Fruit fly (Drosophila melanogaster): ENCODE measurements around the gene CAH2.

Gene CAH2

DNA sequence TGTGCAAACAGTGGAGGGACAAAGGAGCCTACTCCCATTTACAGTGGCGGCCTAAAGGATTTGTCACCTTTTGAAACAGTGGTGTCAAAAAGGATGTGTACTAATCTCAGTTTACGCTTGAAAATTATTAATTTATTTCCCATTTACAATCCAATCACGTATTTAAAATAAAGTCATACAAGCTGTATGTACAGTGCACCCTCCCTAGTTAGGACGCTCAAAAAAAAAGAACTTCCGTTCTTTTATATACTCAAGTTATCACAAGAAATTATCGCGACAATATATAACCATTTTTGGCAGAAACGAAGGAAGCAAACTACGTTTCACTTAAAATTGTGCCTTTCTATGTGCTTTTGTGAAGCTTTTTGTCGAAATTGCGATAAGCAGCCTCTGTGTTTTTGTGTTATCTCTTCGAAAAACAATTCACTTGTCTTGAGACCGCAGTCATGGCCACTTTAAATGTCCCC, 38.1 kb upstream of the CAH2 start:
- TF ChIP-seq cic (GFP tag; optimal IDR thresholded peaks at IDR 0.05) = no peak
- TF ChIP-seq kay (GFP tag; ENCODE audit: borderline replicate concordance) = no peak
- no peak for TF ChIP-seq ovo (GFP tag; optimal IDR thresholded peaks at IDR 0.05)
- peak; percentile 12 for TF ChIP-seq Crg-1 (GFP tag; optimal IDR thresholded peaks at IDR 0.05)
- no peak for TF ChIP-seq toe (GFP tag; optimal IDR thresholded peaks at IDR 0.05)
- TF ChIP-seq Hr96 (GFP tag; optimal IDR thresholded peaks at IDR 0.05) = no peak
- no peak for TF ChIP-seq Mnt (GFP tag; optimal IDR thresholded peaks at IDR 0.05)
- TF ChIP-seq CG33017 (tag; optimal IDR thresholded peaks at IDR 0.05) = peak; percentile 33
- peak; percentile 49 for TF ChIP-seq CG7045 (GFP tag; optimal IDR thresholded peaks at IDR 0.05)
- peak; percentile 19 for TF ChIP-seq CG11617 (GFP tag; optimal IDR thresholded peaks at IDR 0.05)
- no peak for TF ChIP-seq tj (GFP tag; optimal IDR thresholded peaks at IDR 0.05)
- TF ChIP-seq CG7101 (tag; optimal IDR thresholded peaks at IDR 0.05) = peak; percentile 29
- peak; percentile 35 for TF ChIP-seq CG14711 (tag; optimal IDR thresholded peaks at IDR 0.05)
- peak; percentile 7 for TF ChIP-seq pad (GFP tag; optimal IDR thresholded peaks at IDR 0.05)
- no peak for TF ChIP-seq Clk (GFP tag; optimal IDR thresholded peaks at IDR 0.05)
- peak; percentile 26 for TF ChIP-seq CG1620 (GFP tag; optimal IDR thresholded peaks at IDR 0.05)

DNA sequence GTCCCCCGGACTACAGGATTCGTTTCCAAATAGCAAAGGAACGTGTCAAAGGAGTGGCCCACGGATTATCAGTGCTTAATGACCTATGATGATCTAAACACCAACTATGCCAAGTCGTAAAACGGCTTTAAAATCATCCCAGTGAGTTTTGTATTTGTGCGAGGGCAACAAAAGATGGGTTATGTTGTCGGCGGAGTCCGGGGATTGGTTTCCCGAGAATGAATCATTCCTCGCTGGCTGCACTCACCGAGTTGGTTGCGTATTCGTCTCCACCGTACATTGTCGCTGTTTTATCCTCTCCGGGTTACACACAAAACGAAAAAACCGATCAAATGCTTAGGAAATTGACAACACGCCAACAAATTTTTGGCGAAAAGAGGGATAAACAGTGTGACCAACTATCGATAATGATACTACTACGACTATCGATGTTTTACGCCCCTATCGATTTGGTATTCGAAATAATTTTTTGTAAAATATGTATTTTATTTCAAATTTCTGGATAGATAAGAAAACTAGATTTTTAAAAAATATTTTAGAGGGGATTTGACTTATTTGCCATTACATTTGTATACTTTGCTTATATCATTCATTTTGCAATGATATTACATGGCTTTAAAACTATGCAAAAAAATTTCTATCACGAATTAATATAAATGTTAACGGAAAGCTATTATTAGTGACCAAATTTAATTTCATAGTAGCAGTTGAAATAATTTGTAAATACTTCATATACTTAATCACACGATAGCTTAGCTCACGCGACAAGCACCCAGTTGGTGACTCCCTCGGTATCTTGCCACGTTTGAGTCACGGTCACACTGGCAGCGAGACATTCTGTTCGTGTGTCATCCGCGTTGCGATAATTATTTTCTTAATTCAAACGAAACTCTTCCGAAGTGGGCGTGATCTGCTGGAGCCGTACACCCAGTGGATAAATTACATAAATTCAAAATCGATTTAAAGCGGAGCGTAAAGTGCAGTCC, 31.4 kb upstream of the CAH2 start, which contains the start of the genes eIF3l and Nrx-IV:
eIF3l (minus strand) TSS at position 389 of the 986 bp plus-strand sequence.
Nrx-IV (plus strand) TSS at position 811 of the 986 bp plus-strand sequence.
- no peak for TF ChIP-seq Hr96 (GFP tag; optimal IDR thresholded peaks at IDR 0.05)
- no peak for TF ChIP-seq cnc (optimal IDR thresholded peaks at IDR 0.05)
- TF ChIP-seq Clk (GFP tag; optimal IDR thresholded peaks at IDR 0.05) = no peak
- no peak for TF ChIP-seq CG7045 (GFP tag; optimal IDR thresholded peaks at IDR 0.05)
- TF ChIP-seq toe (GFP tag; optimal IDR thresholded peaks at IDR 0.05) = no peak
- TF ChIP-seq CG7101 (tag; optimal IDR thresholded peaks at IDR 0.05) = no peak
- TF ChIP-seq bab1 (GFP tag; optimal IDR thresholded peaks at IDR 0.05) = no peak

DNA sequence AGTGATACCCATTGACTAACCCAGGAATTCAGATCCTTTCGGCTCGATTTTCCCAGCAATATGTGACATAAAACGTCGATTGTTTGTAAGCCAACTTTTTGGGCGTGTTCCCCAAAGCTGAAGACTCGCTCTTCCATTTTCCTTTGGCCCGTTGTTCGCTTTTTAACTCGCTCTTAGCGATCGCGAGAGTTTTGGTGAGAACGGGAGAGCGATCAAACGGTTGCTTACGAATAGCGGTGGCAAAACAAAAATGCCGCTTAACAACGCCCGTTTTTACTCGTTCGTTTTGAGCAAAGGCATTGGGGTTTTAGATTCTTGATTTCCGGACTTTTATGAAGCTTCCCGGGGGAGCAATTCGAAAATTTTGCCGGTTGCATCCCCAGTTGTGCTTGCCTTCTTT, 30.4 kb upstream of the CAH2 start:
- no peak for TF ChIP-seq CG7101 (tag; optimal IDR thresholded peaks at IDR 0.05)
- no peak for TF ChIP-seq pad (GFP tag; optimal IDR thresholded peaks at IDR 0.05)
- TF ChIP-seq Crg-1 (GFP tag; optimal IDR thresholded peaks at IDR 0.05) = no peak
- no peak for TF ChIP-seq bab1 (GFP tag; optimal IDR thresholded peaks at IDR 0.05)
- TF ChIP-seq CG7045 (GFP tag; optimal IDR thresholded peaks at IDR 0.05) = no peak
- no peak for TF ChIP-seq tj (GFP tag; optimal IDR thresholded peaks at IDR 0.05)
- peak; percentile 30 for TF ChIP-seq Mnt (GFP tag; optimal IDR thresholded peaks at IDR 0.05)
- TF ChIP-seq ovo (GFP tag; optimal IDR thresholded peaks at IDR 0.05) = peak; percentile 48
- no peak for TF ChIP-seq toe (GFP tag; optimal IDR thresholded peaks at IDR 0.05)
- no peak for TF ChIP-seq CG1620 (GFP tag; optimal IDR thresholded peaks at IDR 0.05)
- no peak for TF ChIP-seq cnc (optimal IDR thresholded peaks at IDR 0.05)
- TF ChIP-seq Hr96 (GFP tag; optimal IDR thresholded peaks at IDR 0.05) = no peak
- no peak for TF ChIP-seq CG5204 (GFP tag; optimal IDR thresholded peaks at IDR 0.05)

DNA sequence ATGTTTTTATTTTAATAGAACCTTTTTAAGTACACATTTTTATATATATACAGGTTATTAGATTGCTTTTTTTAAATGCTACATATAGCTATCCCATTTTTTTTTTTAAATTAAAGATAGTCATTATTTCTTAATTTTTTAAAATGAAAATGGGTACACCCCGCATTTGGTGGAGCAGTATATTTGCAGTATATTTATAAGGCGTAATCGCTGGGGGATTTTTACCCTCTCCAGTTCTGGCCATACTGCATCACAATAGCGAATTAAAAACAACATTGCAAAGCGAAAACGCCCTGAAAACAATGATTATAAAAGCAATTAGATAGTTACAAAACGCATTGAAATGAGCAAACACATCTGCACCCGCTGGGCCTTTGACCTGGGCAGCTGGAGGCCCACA, 28.4 kb upstream of the CAH2 start, which contains the start of gene CG32099:
CG32099 (plus strand) TSS at position 250 of the 400 bp plus-strand sequence.
- no peak for TF ChIP-seq Hr96 (GFP tag; optimal IDR thresholded peaks at IDR 0.05)
- no peak for TF ChIP-seq CG12768 (GFP tag; optimal IDR thresholded peaks at IDR 0.05)
- peak; percentile 13 for TF ChIP-seq CG14711 (tag; optimal IDR thresholded peaks at IDR 0.05)
- TF ChIP-seq ovo (GFP tag; optimal IDR thresholded peaks at IDR 0.05) = no peak
- TF ChIP-seq pad (GFP tag; optimal IDR thresholded peaks at IDR 0.05) = no peak

DNA sequence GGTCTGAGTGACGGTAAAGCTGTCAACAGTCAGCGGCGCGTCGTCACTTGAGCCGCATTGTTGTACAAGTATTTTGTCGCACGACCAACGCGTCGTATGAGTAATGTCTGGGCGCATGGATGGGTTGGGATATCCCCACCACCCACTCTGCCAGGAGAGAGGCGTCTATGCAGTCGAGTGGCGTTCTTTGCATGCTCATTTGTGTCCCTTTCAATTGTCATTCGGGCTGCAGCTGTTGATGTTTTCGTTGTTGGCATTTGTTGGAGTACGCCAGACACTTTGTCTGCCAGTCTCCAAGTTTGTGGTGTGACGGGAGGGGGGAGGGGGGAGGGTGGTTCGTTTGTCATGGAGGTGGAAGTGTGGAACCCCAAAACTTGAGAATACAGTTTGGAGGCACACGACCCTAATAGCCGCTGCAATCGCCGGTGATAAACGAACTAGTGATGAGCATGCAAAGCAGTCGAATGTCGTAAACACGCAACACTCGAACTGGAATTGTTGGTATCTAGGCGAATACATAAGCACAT, 15.2 kb upstream of the CAH2 start:
- TF ChIP-seq CG14711 (tag; optimal IDR thresholded peaks at IDR 0.05) (no peak), ovo (GFP tag; optimal IDR thresholded peaks at IDR 0.05) (no peak), tj (GFP tag; optimal IDR thresholded peaks at IDR 0.05) (no peak), cnc (optimal IDR thresholded peaks at IDR 0.05) (no peak), Mnt (GFP tag; optimal IDR thresholded peaks at IDR 0.05) (no peak), CG7045 (GFP tag; optimal IDR thresholded peaks at IDR 0.05) (no peak), CG33017 (tag; optimal IDR thresholded peaks at IDR 0.05) (no peak), CG11617 (GFP tag; optimal IDR thresholded peaks at IDR 0.05) (no peak), Crg-1 (GFP tag; optimal IDR thresholded peaks at IDR 0.05) (no peak), Hr96 (GFP tag; optimal IDR thresholded peaks at IDR 0.05) (no peak), toe (GFP tag; optimal IDR thresholded peaks at IDR 0.05) (no peak), CG5204 (GFP tag; optimal IDR thresholded peaks at IDR 0.05) (no peak), CG12768 (GFP tag; optimal IDR thresholded peaks at IDR 0.05) (no peak), Clk (GFP tag; optimal IDR thresholded peaks at IDR 0.05) (no peak), CG1620 (GFP tag; optimal IDR thresholded peaks at IDR 0.05) (no peak), pad (GFP tag; optimal IDR thresholded peaks at IDR 0.05) (no peak)

- TF ChIP-seq pad (GFP tag; optimal IDR thresholded peaks at IDR 0.05) (no peak), ovo (GFP tag; optimal IDR thresholded peaks at IDR 0.05) (no peak), toe (GFP tag; optimal IDR thresholded peaks at IDR 0.05) (no peak), bab1 (GFP tag; optimal IDR thresholded peaks at IDR 0.05) (no peak), CG12768 (GFP tag; optimal IDR thresholded peaks at IDR 0.05) (no peak), cic (GFP tag; optimal IDR thresholded peaks at IDR 0.05) (no peak), cnc (optimal IDR thresholded peaks at IDR 0.05) (no peak), Mnt (GFP tag; optimal IDR thresholded peaks at IDR 0.05) (no peak), Hr96 (GFP tag; optimal IDR thresholded peaks at IDR 0.05) (no peak)
Observed at dm6 chr3L:12163082-12163481, 14.3 kb upstream of the CAH2 start.

Measured in whole organism, adult.